Worm (Caenorhabditis elegans): Measurements from ENCODE around the gene R11D1.10.

DNA sequence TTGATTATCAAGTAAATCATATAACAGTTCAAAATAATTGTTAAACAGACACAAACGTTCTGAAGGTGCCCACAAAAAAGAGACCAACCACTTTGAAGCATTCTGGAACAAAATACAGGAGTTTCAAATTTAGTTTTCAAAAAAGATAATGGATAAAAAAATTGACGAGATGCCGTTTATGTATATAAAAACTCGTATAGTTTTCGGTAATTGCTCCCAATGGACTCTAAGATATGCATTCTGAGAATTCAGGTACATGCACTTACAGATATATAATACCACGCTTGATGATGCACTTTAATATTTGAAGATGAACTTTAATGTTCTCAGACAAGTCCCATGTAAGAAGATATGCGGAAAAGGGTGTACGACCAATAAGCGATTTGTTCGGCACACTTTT is 10.7 kb upstream of the R11D1.10 start, which contains the start of gene str-181:
- no peak for TF ChIP-seq nhr-10 (tag; optimal IDR thresholded peaks at IDR 0.05)
- TF ChIP-seq mdl-1 (tag; optimal IDR thresholded peaks at IDR 0.05) = no peak
- TF ChIP-seq fos-1 (tag; optimal IDR thresholded peaks at IDR 0.05) = no peak
- TF ChIP-seq sma-9 (GFP tag; optimal IDR thresholded peaks at IDR 0.05) = no peak
- TF ChIP-seq sma-9 (tag; optimal IDR thresholded peaks at IDR 0.05) = no peak
- no peak for TF ChIP-seq dmd-4 (tag; optimal IDR thresholded peaks at IDR 0.05)
- no peak for TF ChIP-seq lin-13 (GFP tag; optimal IDR thresholded peaks at IDR 0.05)
- no peak for TF ChIP-seq nhr-129 (tag; optimal IDR thresholded peaks at IDR 0.05)
- TF ChIP-seq ama-1 (optimal IDR thresholded peaks at IDR 0.05) = no peak
- no peak for TF ChIP-seq unc-55 (GFP tag; optimal IDR thresholded peaks at IDR 0.05)
- no peak for TF ChIP-seq nhr-6 (tag; optimal IDR thresholded peaks at IDR 0.05)
- no peak for TF ChIP-seq ceh-82 (tag; optimal IDR thresholded peaks at IDR 0.05)
